Fruit fly (Drosophila melanogaster): ENCODE measurements around the gene CG18557.

The CG18557 gene

dm6 chr2L:2845634-2846033 is at the start of gene CG18557:
Gene CG18557 (minus strand): TSS chr2L:2845734.
- TF ChIP-seq Mnt (GFP tag; optimal IDR thresholded peaks at IDR 0.05): no peak
- peak; percentile 55 for TF ChIP-seq kay (GFP tag; ENCODE audit: borderline replicate concordance)
- no peak for TF ChIP-seq cnc (optimal IDR thresholded peaks at IDR 0.05)
- no peak for TF ChIP-seq Hr96 (GFP tag; optimal IDR thresholded peaks at IDR 0.05)

DNA sequence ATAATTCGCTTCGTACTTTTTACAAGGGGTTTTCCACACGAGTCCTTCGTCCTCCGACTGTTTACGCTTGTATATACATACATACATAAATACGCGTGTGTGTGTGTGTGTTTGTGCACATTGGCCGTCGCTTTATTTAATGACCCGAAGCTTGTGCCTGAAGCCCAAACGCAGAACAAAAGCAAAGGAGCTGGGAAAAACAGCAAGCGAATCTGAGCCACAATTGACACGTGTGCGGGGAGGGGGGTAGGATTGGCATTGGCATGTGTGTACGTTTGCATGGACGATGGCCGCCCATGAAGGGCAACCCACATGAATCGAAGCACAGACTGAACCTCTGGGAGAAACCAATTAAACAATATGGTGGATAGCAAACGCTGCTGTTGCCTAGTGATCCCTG is 48.8 kb upstream of the CG18557 start:
- TF ChIP-seq CG33017 (tag; optimal IDR thresholded peaks at IDR 0.05): no peak
- TF ChIP-seq kay (GFP tag; ENCODE audit: borderline replicate concordance): no peak
- no peak for TF ChIP-seq pad (GFP tag; optimal IDR thresholded peaks at IDR 0.05)
- no peak for TF ChIP-seq CG1620 (GFP tag; optimal IDR thresholded peaks at IDR 0.05)
- no peak for TF ChIP-seq Mnt (GFP tag; optimal IDR thresholded peaks at IDR 0.05)
- TF ChIP-seq cnc (optimal IDR thresholded peaks at IDR 0.05): no peak
- no peak for TF ChIP-seq CG7101 (tag; optimal IDR thresholded peaks at IDR 0.05)
- no peak for TF ChIP-seq cic (GFP tag; optimal IDR thresholded peaks at IDR 0.05)
- no peak for TF ChIP-seq CG7045 (GFP tag; optimal IDR thresholded peaks at IDR 0.05)

dm6 chr2L:2891200-2891599 is 45.7 kb upstream of the CG18557 start:
- TF ChIP-seq tj (GFP tag; optimal IDR thresholded peaks at IDR 0.05) (no peak), Crg-1 (GFP tag; optimal IDR thresholded peaks at IDR 0.05) (no peak), cic (GFP tag; optimal IDR thresholded peaks at IDR 0.05) (no peak), Hr96 (GFP tag; optimal IDR thresholded peaks at IDR 0.05) (no peak), CG12768 (GFP tag; optimal IDR thresholded peaks at IDR 0.05) (no peak), CG14711 (tag; optimal IDR thresholded peaks at IDR 0.05) (no peak), CG7101 (tag; optimal IDR thresholded peaks at IDR 0.05) (no peak)

DNA sequence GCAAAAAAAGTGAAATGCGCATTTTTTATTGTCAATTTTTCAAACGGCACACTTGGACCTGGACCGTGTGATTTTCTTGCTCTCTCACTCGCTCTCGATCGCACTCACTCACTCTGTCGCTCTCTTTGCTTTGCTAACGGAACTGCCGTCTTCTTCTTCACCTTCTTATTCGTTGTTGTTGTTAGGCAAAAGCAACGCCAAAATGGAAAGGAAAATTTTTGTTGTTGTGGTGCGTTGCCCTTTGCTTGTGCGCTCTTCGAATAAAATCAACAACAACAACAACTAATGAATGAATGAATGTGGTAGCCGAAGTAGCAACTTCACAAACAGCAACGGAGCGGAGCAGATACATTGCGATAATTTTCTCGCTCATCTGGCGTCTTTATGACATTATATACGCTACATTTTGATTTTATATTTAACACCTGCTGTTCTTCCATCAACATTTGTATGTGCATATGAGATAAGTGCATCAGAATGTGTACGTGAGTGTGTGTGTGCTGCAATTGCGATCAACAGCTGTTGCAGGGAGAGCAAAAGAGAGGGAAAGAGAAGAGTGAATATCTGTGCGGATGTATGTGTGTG is 43.4 kb upstream of the CG18557 start:
- TF ChIP-seq tj (GFP tag; optimal IDR thresholded peaks at IDR 0.05) (peak; percentile 7), kay (GFP tag; ENCODE audit: borderline replicate concordance) (no peak), ovo (GFP tag; optimal IDR thresholded peaks at IDR 0.05) (peak; percentile 85), CG14711 (tag; optimal IDR thresholded peaks at IDR 0.05) (no peak), CG7101 (tag; optimal IDR thresholded peaks at IDR 0.05) (no peak), bab1 (GFP tag; optimal IDR thresholded peaks at IDR 0.05) (peak; percentile 11), CG33017 (tag; optimal IDR thresholded peaks at IDR 0.05) (peak; percentile 50), CG12768 (GFP tag; optimal IDR thresholded peaks at IDR 0.05) (peak; percentile 10), cnc (optimal IDR thresholded peaks at IDR 0.05) (no peak), cic (GFP tag; optimal IDR thresholded peaks at IDR 0.05) (peak; percentile 30), pad (GFP tag; optimal IDR thresholded peaks at IDR 0.05) (no peak)

dm6 chr2L:2887760-2888600 is 42.4 kb upstream of the CG18557 start:
- TF ChIP-seq CG5204 (GFP tag; optimal IDR thresholded peaks at IDR 0.05): no peak
- TF ChIP-seq ovo (GFP tag; optimal IDR thresholded peaks at IDR 0.05): peak; percentile 92
- no peak for TF ChIP-seq CG12768 (GFP tag; optimal IDR thresholded peaks at IDR 0.05)
- no peak for TF ChIP-seq Clk (GFP tag; optimal IDR thresholded peaks at IDR 0.05)
- TF ChIP-seq pad (GFP tag; optimal IDR thresholded peaks at IDR 0.05): peak; percentile 24
- TF ChIP-seq kay (GFP tag; ENCODE audit: borderline replicate concordance): peak; percentile 92
- no peak for TF ChIP-seq toe (GFP tag; optimal IDR thresholded peaks at IDR 0.05)
- peak; percentile 28 for TF ChIP-seq CG11617 (GFP tag; optimal IDR thresholded peaks at IDR 0.05)
- TF ChIP-seq CG14711 (tag; optimal IDR thresholded peaks at IDR 0.05): no peak
- no peak for TF ChIP-seq CG1620 (GFP tag; optimal IDR thresholded peaks at IDR 0.05)
- no peak for TF ChIP-seq bab1 (GFP tag; optimal IDR thresholded peaks at IDR 0.05)
- TF ChIP-seq Crg-1 (GFP tag; optimal IDR thresholded peaks at IDR 0.05): no peak

DNA sequence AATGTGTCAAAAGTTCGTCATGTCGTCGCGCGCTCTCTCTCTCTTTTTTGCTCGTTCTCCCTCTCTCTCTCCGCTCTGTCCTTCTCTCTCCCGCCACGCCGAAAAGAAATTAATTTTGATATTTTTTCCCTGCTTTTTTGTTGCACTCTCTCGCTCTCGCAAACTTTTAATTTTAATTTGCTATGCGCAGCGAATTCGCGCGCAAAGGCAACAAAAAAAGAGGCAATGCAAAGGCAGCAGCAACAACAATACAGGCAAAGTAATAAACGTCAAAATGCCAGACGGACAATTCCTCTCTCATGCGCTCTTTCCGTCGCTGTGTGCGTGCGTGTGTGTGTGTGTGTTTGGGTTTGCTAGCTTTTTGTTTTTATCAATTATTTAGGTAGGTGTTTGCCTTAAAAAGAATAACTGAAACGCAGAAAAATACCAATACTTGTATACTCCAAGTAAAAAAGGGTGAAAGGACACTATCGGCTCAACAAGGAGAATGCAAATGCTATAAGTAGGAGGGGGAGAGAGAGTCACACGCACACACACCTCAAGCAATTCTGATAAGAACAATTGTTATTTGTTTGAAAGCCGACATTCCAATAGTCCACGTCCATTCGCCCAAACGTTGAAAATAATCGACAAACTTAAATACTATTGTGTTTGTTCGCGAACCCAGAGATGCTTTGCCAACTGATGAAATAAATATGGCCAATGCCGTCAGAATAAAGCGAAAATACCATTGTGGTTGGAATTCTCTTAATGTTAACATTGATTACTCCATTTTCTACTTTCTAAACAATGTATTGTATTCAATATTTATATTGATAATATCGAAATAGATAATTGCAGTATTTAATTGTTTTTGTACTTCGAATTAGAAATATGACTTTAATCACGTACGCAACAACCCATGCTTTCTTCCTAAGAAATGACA is 41.3 kb upstream of the CG18557 start:
- TF ChIP-seq tj (GFP tag; optimal IDR thresholded peaks at IDR 0.05): peak; percentile 94
- TF ChIP-seq kay (GFP tag; ENCODE audit: borderline replicate concordance): peak; percentile 70
- no peak for TF ChIP-seq toe (GFP tag; optimal IDR thresholded peaks at IDR 0.05)
- no peak for TF ChIP-seq cic (GFP tag; optimal IDR thresholded peaks at IDR 0.05)
- no peak for TF ChIP-seq CG7045 (GFP tag; optimal IDR thresholded peaks at IDR 0.05)
- no peak for TF ChIP-seq CG12768 (GFP tag; optimal IDR thresholded peaks at IDR 0.05)
- TF ChIP-seq pad (GFP tag; optimal IDR thresholded peaks at IDR 0.05): no peak
- no peak for TF ChIP-seq CG5204 (GFP tag; optimal IDR thresholded peaks at IDR 0.05)
